Worm (Caenorhabditis elegans): ENCODE results near the gene ZK105.6.

Gene ZK105.6

ce11 chrV:7716034-7716433 is 7.8 kb downstream of the ZK105.6 start, which contains the start of gene ZK105.12:
ZK105.12 (minus strand) TSS chrV:7716134.
- TF ChIP-seq ceh-90 (tag; optimal IDR thresholded peaks at IDR 0.05) (no peak), ceh-88 (GFP tag; IDR thresholded peaks at IDR 0.05) (no peak), C34B4.2 (tag; optimal IDR thresholded peaks at IDR 0.05) (no peak), zip-4 (GFP tag; optimal IDR thresholded peaks at IDR 0.05) (no peak), jun-1 (tag; optimal IDR thresholded peaks at IDR 0.05) (no peak), irx-1 (tag; optimal IDR thresholded peaks at IDR 0.05) (no peak), lin-35 (GFP tag; optimal IDR thresholded peaks at IDR 0.05) (no peak), xbp-1 (tag; optimal IDR thresholded peaks at IDR 0.05) (no peak), fkh-8 (tag; optimal IDR thresholded peaks at IDR 0.05) (no peak), lin-14 (GFP tag; optimal IDR thresholded peaks at IDR 0.05) (no peak), sptf-1 (tag; optimal IDR thresholded peaks at IDR 0.05) (no peak), ceh-82 (tag; optimal IDR thresholded peaks at IDR 0.05) (no peak), nhr-85 (tag) (no peak), isw-1 (GFP tag; IDR thresholded peaks at IDR 0.05) (no peak), ztf-11 (tag; optimal IDR thresholded peaks at IDR 0.05) (no peak), nhr-84 (tag; optimal IDR thresholded peaks at IDR 0.05) (no peak), egl-13 (tag; optimal IDR thresholded peaks at IDR 0.05) (no peak), efl-1 (optimal IDR thresholded peaks at IDR 0.05) (no peak), efl-1 (GFP tag; optimal IDR thresholded peaks at IDR 0.05 in 1 of 2) (no peak)

- TF ChIP-seq unc-62 (GFP tag; optimal IDR thresholded peaks at IDR 0.05), result no peak
These were observed 10.2 kb downstream of the ZK105.6 start, which contains the start of gene ZK105.1 for ce11 chrV:7713691-7714090. ZK105.1 (plus strand) TSS chrV:7713991.

- TF ChIP-seq skn-1 (tag; optimal IDR thresholded peaks at IDR 0.05) (no peak), nhr-28 (tag; optimal IDR thresholded peaks at IDR 0.05) (no peak), nhr-237 (tag; optimal IDR thresholded peaks at IDR 0.05) (no peak), nhr-47 (tag; optimal IDR thresholded peaks at IDR 0.05) (no peak), pqm-1 (tag; optimal IDR thresholded peaks at IDR 0.05) (no peak), mef-2 (tag; optimal IDR thresholded peaks at IDR 0.05) (no peak), zag-1 (tag; optimal IDR thresholded peaks at IDR 0.05) (no peak), unc-130 (tag; optimal IDR thresholded peaks at IDR 0.05) (no peak), lin-15B (tag; optimal IDR thresholded peaks at IDR 0.05) (no peak), zip-4 (GFP tag; optimal IDR thresholded peaks at IDR 0.05) (no peak)
These were observed 10.8 kb downstream of the ZK105.6 start, which contains the start of gene ZK105.13 for ce11 chrV:7713072-7713471. ZK105.13 (minus strand) TSS chrV:7713172.

ce11 chrV:7708525-7708924 is 15.3 kb downstream of the ZK105.6 start, which contains the start of gene ZK105.11:
ZK105.11 (minus strand) TSS chrV:7708625.
- no peak for TF ChIP-seq alr-1 (tag; optimal IDR thresholded peaks at IDR 0.05; ENCODE audit: borderline replicate concordance)
- TF ChIP-seq ceh-88 (GFP tag; IDR thresholded peaks at IDR 0.05), result no peak
- no peak for TF ChIP-seq F16B12.6 (tag; optimal IDR thresholded peaks at IDR 0.05)
- no peak for TF ChIP-seq ets-5 (GFP tag; IDR thresholded peaks at IDR 0.05)
- TF ChIP-seq fos-1 (tag; optimal IDR thresholded peaks at IDR 0.05), result no peak
- no peak for TF ChIP-seq mef-2 (tag; optimal IDR thresholded peaks at IDR 0.05)
- TF ChIP-seq irx-1 (tag; optimal IDR thresholded peaks at IDR 0.05), result no peak
- no peak for TF ChIP-seq ceh-82 (tag; optimal IDR thresholded peaks at IDR 0.05)
- TF ChIP-seq nhr-12 (tag; optimal IDR thresholded peaks at IDR 0.05), result no peak
- TF ChIP-seq mdl-1 (tag; optimal IDR thresholded peaks at IDR 0.05), result no peak
- no peak for TF ChIP-seq nhr-19 (GFP tag; conservative IDR thresholded peaks at IDR 0.05)
- TF ChIP-seq rnt-1 (tag; optimal IDR thresholded peaks at IDR 0.05), result no peak
- TF ChIP-seq unc-62 (GFP tag; optimal IDR thresholded peaks at IDR 0.05), result no peak
- TF ChIP-seq tlp-1 (tag; optimal IDR thresholded peaks at IDR 0.05), result no peak

Data from whole organism, L1 larva.